Fruit fly (Drosophila melanogaster): ENCODE data around the gene CG46280.

- TF ChIP-seq CG42726 (GFP tag; IDR thresholded peaks at IDR 0.05; ENCODE audit: partially characterized antibody) (no peak), esg (GFP tag; conservative IDR thresholded peaks at IDR 0.05) (no peak), sd (tag; optimal IDR thresholded peaks at IDR 0.05) (no peak), CG10431 (GFP tag; optimal IDR thresholded peaks at IDR 0.05) (no peak), CTCF (GFP tag; optimal IDR thresholded peaks at IDR 0.05) (no peak), emc (GFP tag; optimal IDR thresholded peaks at IDR 0.05) (no peak)
Measured at dm6 chr3R:13057121-13057805, 26.8 kb upstream of the CG46280 start, which contains the start of gene sim.

Data from whole organism, embryonic.